Worm (Caenorhabditis elegans) whole organism, L2 larva: ENCODE measurements around the gene nduf-11.

Experiments
- alr-1 ChIP-seq: fragments of 150-350 bp; optimal IDR thresholded peaks from 2 replicates; lab custom pipeline; 2014; ENCODE audit warnings: missing biosample characterization, missing genetic modification characterization
- egl-27 ChIP-seq: sonication (generic microtip); optimal IDR thresholded peaks from 3 replicates; lab custom pipeline; 2017; ENCODE audit warnings: missing biosample characterization, missing genetic modification reagents, missing genetic modification characterization
- elt-3 ChIP-seq: sonication (generic microtip); optimal IDR thresholded peaks from 2 replicates; lab custom pipeline; 2017; ENCODE audit warnings: missing biosample characterization, missing genetic modification characterization
- lin-39 ChIP-seq: fragments of 150-350 bp; optimal IDR thresholded peaks from 2 replicates; lab custom pipeline; 2014; ENCODE audit warnings: missing biosample characterization, missing genetic modification reagents, missing genetic modification characterization
- lsy-2 ChIP-seq, 2 experiments: fragments of 150-350 bp in 1 of 2; sonication (generic microtip) in 1 of 2; optimal IDR thresholded peaks; 2 replicates each; lab custom pipeline; 2014 to 2017; ENCODE audit warnings: missing biosample characterization in 2 of 2, missing genetic modification characterization in 2 of 2
- mbf-1 ChIP-seq: sonication (generic microtip); optimal IDR thresholded peaks from 2 replicates; lab custom pipeline; 2017; ENCODE audit warnings: missing biosample characterization, missing genetic modification characterization
- mdl-1 ChIP-seq, 2 experiments: fragments of 150-350 bp in 1 of 2; sonication (generic microtip) in 1 of 2; optimal IDR thresholded peaks; 2 replicates each; lab custom pipeline; 2017; ENCODE audit warnings: missing biosample characterization in 2 of 2, missing genetic modification characterization in 2 of 2
- nhr-11 ChIP-seq: fragments of 150-350 bp; optimal IDR thresholded peaks from 2 replicates; lab custom pipeline; 2014; ENCODE audit warnings: missing biosample characterization, missing genetic modification characterization
- nhr-12 ChIP-seq: fragments of 150-350 bp; optimal IDR thresholded peaks from 2 replicates; lab custom pipeline; 2014; ENCODE audit warnings: missing biosample characterization, missing genetic modification characterization
- nhr-25 ChIP-seq: fragments of 150-350 bp; sonication (generic microtip); optimal IDR thresholded peaks from 3 replicates; lab custom pipeline; 2014; ENCODE audit warnings: missing biosample characterization, missing genetic modification characterization
- ztf-4 ChIP-seq: fragments of 150-350 bp; optimal IDR thresholded peaks from 2 replicates; lab custom pipeline; 2014; ENCODE audit warnings: missing biosample characterization, missing genetic modification characterization

ce11 chrII:11383058-11383457 lies 37.6 kb upstream of the nduf-11 start, which contains the start of the genes C33B4.5 and C33B4.4:
- TF ChIP-seq elt-3 (tag; lab: Kevin White, UChicago), result no peak
- no peak for TF ChIP-seq lsy-2 (tag; optimal IDR thresholded peaks at IDR 0.05; lab: Kevin White, UChicago)
- TF ChIP-seq lin-39 (tag; lab: Kevin White, UChicago), result no peak
- no peak for TF ChIP-seq nhr-25 (tag; lab: Kevin White, UChicago)
- TF ChIP-seq mbf-1 (tag; lab: Kevin White, UChicago), result no peak
- no peak for TF ChIP-seq nhr-11 (tag; lab: Kevin White, UChicago)
- no peak for TF ChIP-seq nhr-12 (tag; lab: Kevin White, UChicago)
- no peak for TF ChIP-seq ztf-4 (tag; lab: Kevin White, UChicago)
- no peak for TF ChIP-seq alr-1 (tag; lab: Kevin White, UChicago)
- TF ChIP-seq mdl-1 (tag; optimal IDR thresholded peaks at IDR 0.05; lab: Kevin White, UChicago), result no peak
- TF ChIP-seq egl-27 (tag; lab: Kevin White, UChicago), result no peak
